Fruit fly (Drosophila melanogaster) whole organism, prepupa: ENCODE results near the gene tal-AA.
A peak's percentile ranks its signal among the peaks of the same experiment; 100 is the strongest.

ENCODE experiments used
- Blimp-1 ChIP-seq: fragments of 200-800 bp; sonication (Bioruptor generic); optimal IDR thresholded peaks from 3 replicates; lab custom pipeline; 2017; ENCODE audit warnings: missing biosample characterization, missing genetic modification characterization, mild to moderate bottlenecking, moderate library complexity, missing genetic modification reagents
- CG10631 ChIP-seq: fragments of 200-800 bp; sonication (Bioruptor generic); optimal IDR thresholded peaks from 2 replicates; lab custom pipeline; 2016; ENCODE audit warnings: missing biosample characterization, missing genetic modification characterization
- CG15336 ChIP-seq: fragments of 200-800 bp; sonication (Bioruptor generic); IDR thresholded peaks from 2 replicates; pipeline ENCODE4 v1.3.6; 2022; ENCODE audit warnings: missing biosample characterization, missing genetic modification characterization
- CG31627 ChIP-seq: fragments of 200-800 bp; sonication (Bioruptor generic); optimal IDR thresholded peaks from 3 replicates; lab custom pipeline; 2016; ENCODE audit warnings: missing biosample characterization, missing genetic modification characterization
- CG3919 ChIP-seq: fragments of 200-800 bp; sonication (Bioruptor generic); optimal IDR thresholded peaks from 3 replicates; lab custom pipeline; 2016; ENCODE audit warnings: missing biosample characterization, missing genetic modification characterization
- CG4318 ChIP-seq: fragments of 200-800 bp; sonication (Bioruptor generic); optimal IDR thresholded peaks from 3 replicates; lab custom pipeline; 2017; ENCODE audit warnings: missing biosample characterization, mild to moderate bottlenecking, missing genetic modification characterization
- CG6854 ChIP-seq: fragments of 200-800 bp; sonication (Bioruptor generic); optimal IDR thresholded peaks from 2 replicates; lab custom pipeline; 2017; ENCODE audit warnings: missing biosample characterization, mild to moderate bottlenecking, missing genetic modification characterization
- CG7368 ChIP-seq: fragments of 200-800 bp; sonication (Bioruptor generic); optimal IDR thresholded peaks from 3 replicates; lab custom pipeline; 2016; ENCODE audit warnings: missing biosample characterization, missing genetic modification characterization
- CG8119 ChIP-seq: fragments of 200-800 bp; sonication (Bioruptor generic); IDR thresholded peaks from 3 replicates; pipeline ENCODE4 v1.3.6; 2022; ENCODE audit warnings: missing biosample characterization, missing genetic modification characterization
- CG9139 ChIP-seq: fragments of 200-800 bp; sonication (Bioruptor generic); optimal IDR thresholded peaks from 3 replicates; lab custom pipeline; 2017; ENCODE audit warnings: missing biosample characterization, mild to moderate bottlenecking, missing genetic modification characterization
- Eip75B ChIP-seq: fragments of 200-800 bp; sonication (Bioruptor generic); optimal IDR thresholded peaks from 3 replicates; lab custom pipeline; 2016; ENCODE audit warnings: missing biosample characterization, missing genetic modification characterization
- Eip93F ChIP-seq: fragments of 200-800 bp; sonication (Bioruptor generic); optimal IDR thresholded peaks from 2 replicates; lab custom pipeline; 2016; ENCODE audit warnings: missing biosample characterization, mild to moderate bottlenecking, missing genetic modification characterization
- Ets21C ChIP-seq: fragments of 200-800 bp; sonication (Bioruptor generic); optimal IDR thresholded peaks from 3 replicates; lab custom pipeline; 2016; ENCODE audit warnings: missing biosample characterization, missing genetic modification characterization
- Gug ChIP-seq: fragments of 200-800 bp; sonication (Bioruptor generic); IDR thresholded peaks from 2 replicates; pipeline ENCODE4 v1.3.6; 2022; ENCODE audit warnings: missing biosample characterization, missing genetic modification characterization
- Hr38 ChIP-seq: sonication (Bioruptor generic); optimal IDR thresholded peaks from 2 replicates; lab custom pipeline; 2016; ENCODE audit warnings: missing biosample characterization, missing genetic modification characterization
- OdsH ChIP-seq: fragments of 200-800 bp; sonication (Bioruptor generic); optimal IDR thresholded peaks from 3 replicates; lab custom pipeline; 2016; ENCODE audit warnings: missing biosample characterization, missing genetic modification characterization
- Sox102F ChIP-seq: fragments of 200-800 bp; sonication (Bioruptor generic); optimal IDR thresholded peaks from 2 replicates; lab custom pipeline; 2016; ENCODE audit warnings: missing biosample characterization, mild to moderate bottlenecking, missing genetic modification characterization
- Sox14 ChIP-seq: fragments of 200-800 bp; sonication (Bioruptor generic); optimal IDR thresholded peaks from 3 replicates; lab custom pipeline; 2016; ENCODE audit warnings: missing biosample characterization, missing genetic modification characterization
- Sox15 ChIP-seq: fragments of 200-800 bp; sonication (Bioruptor generic); optimal IDR thresholded peaks from 3 replicates; lab custom pipeline; 2016; ENCODE audit warnings: missing biosample characterization, missing genetic modification characterization
- achi ChIP-seq: fragments of 200-800 bp; sonication (Bioruptor generic); optimal IDR thresholded peaks from 3 replicates; lab custom pipeline; 2016; ENCODE audit warnings: missing biosample characterization, missing genetic modification characterization
- dsx ChIP-seq: fragments of 200-800 bp; optimal IDR thresholded peaks from 3 replicates; lab custom pipeline; 2019; ENCODE audit warnings: missing biosample characterization, mild to moderate bottlenecking, missing genetic modification characterization, moderate library complexity; ENCODE audit not compliant: poor library complexity, severe bottlenecking
- eg ChIP-seq: fragments of 200-800 bp; sonication (Bioruptor generic); IDR thresholded peaks from 3 replicates; pipeline ENCODE4 v1.3.6; 2022; ENCODE audit warnings: missing biosample characterization, missing genetic modification characterization
- esn ChIP-seq: fragments of 200-800 bp; sonication (Bioruptor generic); optimal IDR thresholded peaks from 2 replicates; lab custom pipeline; 2016; ENCODE audit warnings: missing biosample characterization, mild to moderate bottlenecking, missing genetic modification characterization, moderate library complexity
- fkh ChIP-seq: fragments of 200-800 bp; sonication (Bioruptor generic); optimal IDR thresholded peaks from 3 replicates; lab custom pipeline; 2017; ENCODE audit warnings: missing biosample characterization, mild to moderate bottlenecking, missing genetic modification characterization, moderate library complexity
- pdm3 ChIP-seq: fragments of 200-800 bp; sonication (Bioruptor generic); optimal IDR thresholded peaks from 3 replicates; lab custom pipeline; 2016; ENCODE audit warnings: missing biosample characterization, missing genetic modification characterization
- salr ChIP-seq, 2 experiments: fragments of 200-800 bp; sonication (Bioruptor generic); optimal IDR thresholded peaks; 3 replicates each; lab custom pipeline; 2016 to 2018; ENCODE audit warnings: missing biosample characterization in 2 of 2, missing genetic modification characterization in 2 of 2, mild to moderate bottlenecking in 1 of 2
- spab ChIP-seq: fragments of 200-800 bp; sonication (Bioruptor generic); optimal IDR thresholded peaks from 2 replicates; lab custom pipeline; 2017; ENCODE audit warnings: missing biosample characterization, mild to moderate bottlenecking, missing genetic modification characterization, missing genetic modification reagents
- ss ChIP-seq, 2 experiments: fragments of 200-800 bp; sonication (Bioruptor generic); optimal IDR thresholded peaks; 2 replicates in 1 of 2; 3 replicates in 1 of 2; lab custom pipeline; 2017 to 2018; ENCODE audit warnings: mild to moderate bottlenecking in 2 of 2, missing biosample characterization in 2 of 2, missing genetic modification characterization in 2 of 2, moderate library complexity in 1 of 2
- svp ChIP-seq: fragments of 200-800 bp; sonication (Bioruptor generic); peaks from one replicate; lab custom pipeline; 2016; ENCODE audit warnings: missing biosample characterization, missing genetic modification characterization
- vri ChIP-seq: fragments of 200-800 bp; sonication (Bioruptor generic); optimal IDR thresholded peaks from 3 replicates; lab custom pipeline; 2016; ENCODE audit warnings: missing biosample characterization, mild to moderate bottlenecking, missing genetic modification characterization

The tal-AA gene

DNA sequence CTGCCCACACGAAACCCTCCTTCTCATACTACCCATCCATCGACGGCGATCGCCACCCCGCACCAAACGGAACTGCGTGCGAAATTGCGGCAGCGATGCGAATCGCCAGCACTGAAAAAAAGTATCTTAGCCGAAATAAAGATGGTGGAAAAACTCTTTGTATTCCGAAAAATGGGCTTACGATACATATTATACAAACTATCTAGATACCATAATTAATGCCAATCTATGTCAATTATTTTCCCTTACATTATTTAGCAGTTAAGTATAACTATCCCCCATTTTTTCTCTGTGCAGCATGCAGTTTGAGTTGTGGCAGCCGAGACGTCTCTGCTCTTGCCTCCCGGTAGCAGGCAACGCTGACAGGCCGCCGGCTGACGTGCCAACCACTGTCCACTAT is 48.9 kb downstream of the tal-AA start (continued):
- TF ChIP-seq CG10631 (GFP tag; lab: Kevin White, UChicago) (peak; percentile 76), OdsH (peak; percentile 72), Gug (GFP tag; lab: Robert Waterston, UW) (no peak), ss (GFP tag; optimal IDR thresholded peaks at IDR 0.05; lab: Kevin White, UChicago) (peak; percentile 63 to 66), eg (GFP tag; lab: Robert Waterston, UW) (0 out of 3 replicates have a peak, but pooled peaks have one; percentile 31), Blimp-1 (GFP tag; lab: Kevin White, UChicago) (no peak), CG15336 (peak; percentile 82), Eip75B (peak; percentile 61), vri (GFP tag; lab: Kevin White, UChicago) (peak; percentile 43), Sox102F (GFP tag; lab: Kevin White, UChicago) (peak; percentile 45), CG6854 (no peak), Hr38 (GFP tag; lab: Kevin White, UChicago) (no peak), spab (GFP tag; lab: Kevin White, UChicago) (peak; percentile 58), CG9139 (GFP tag; lab: Kevin White, UChicago) (peak; percentile 32), pdm3 (GFP tag; lab: Kevin White, UChicago) (peak; percentile 67), Sox15 (GFP tag; lab: Kevin White, UChicago) (no peak), Sox14 (GFP tag; lab: Kevin White, UChicago) (peak; percentile 74), Eip93F (no peak), fkh (GFP tag; lab: Kevin White, UChicago) (no peak), salr (GFP tag; optimal IDR thresholded peaks at IDR 0.05; lab: Kevin White, UChicago) (peak; percentile 25 to 62), achi (GFP tag; lab: Kevin White, UChicago) (peak; percentile 70), svp (GFP tag; lab: Kevin White, UChicago) (peak; percentile 87), CG3919 (peak; percentile 67), CG31627 (peak; percentile 56), CG7368 (GFP tag; lab: Kevin White, UChicago) (peak; percentile 4), Ets21C (GFP tag; lab: Kevin White, UChicago) (peak; percentile 38), esn (GFP tag; lab: Kevin White, UChicago) (peak; percentile 76), CG4318 (GFP tag; lab: Kevin White, UChicago) (peak; percentile 55), CG8119 (peak; percentile 81), dsx (GFP tag; lab: Kevin White, UChicago) (peak; percentile 56)
